Fruit fly (Drosophila melanogaster): ENCODE measurements around the gene chm.

dm6 chr2L:7363079-7363478, 49.1 kb upstream of the chm start, which contains the start of gene Wnt10:
- TF ChIP-seq h (optimal IDR thresholded peaks at IDR 0.05): no peak
- no peak for TF ChIP-seq Sin3A (optimal IDR thresholded peaks at IDR 0.05)
- TF ChIP-seq insv (optimal IDR thresholded peaks at IDR 0.05): no peak
- TF ChIP-seq Myc (optimal IDR thresholded peaks at IDR 0.05): no peak
- TF ChIP-seq ttk (optimal IDR thresholded peaks at IDR 0.05): no peak
- TF ChIP-seq psq (optimal IDR thresholded peaks at IDR 0.05): no peak

All from Kc167 (cell line).